Worm (Caenorhabditis elegans) whole organism, L3 larva: ENCODE measurements around the gene F20C5.11.

Source experiments
- ama-1 ChIP-seq: fragments of 150-350 bp; optimal IDR thresholded peaks from 2 replicates; lab custom pipeline; 2018
- lin-15B ChIP-seq: fragments of 150-350 bp; optimal IDR thresholded peaks from 2 replicates; lab custom pipeline; 2014; ENCODE audit warnings: missing biosample characterization, missing genetic modification characterization
- nhr-12 ChIP-seq: fragments of 150-350 bp; optimal IDR thresholded peaks from 2 replicates; lab custom pipeline; 2014; ENCODE audit warnings: missing biosample characterization, missing genetic modification characterization
- nhr-237 ChIP-seq: fragments of 150-350 bp; optimal IDR thresholded peaks from 2 replicates; lab custom pipeline; 2014; ENCODE audit warnings: missing biosample characterization, missing genetic modification characterization
- nhr-76 ChIP-seq: fragments of 150-350 bp; sonication (generic microtip); optimal IDR thresholded peaks from 5 replicates; lab custom pipeline; 2014; ENCODE audit warnings: missing biosample characterization, missing genetic modification characterization
- snpc-4 ChIP-seq: fragments of 150-350 bp; optimal IDR thresholded peaks from 2 replicates; lab custom pipeline; 2014; ENCODE audit warnings: missing biosample characterization, missing genetic modification characterization
- unc-39 ChIP-seq: sonication (generic microtip); optimal IDR thresholded peaks from 4 replicates; lab custom pipeline; 2017; ENCODE audit warnings: missing biosample characterization, missing genetic modification characterization

ce11 chrIV:8807327-8807726 is 45.5 kb upstream of the F20C5.11 start:
- TF ChIP-seq nhr-76 (tag; lab: Kevin White, UChicago) (no peak), snpc-4 (no peak), nhr-12 (tag; lab: Kevin White, UChicago) (no peak), nhr-237 (tag; lab: Kevin White, UChicago) (no peak), ama-1 (no peak), unc-39 (tag; lab: Kevin White, UChicago) (no peak), lin-15B (tag; lab: Kevin White, UChicago) (no peak)
